Fruit fly (Drosophila melanogaster) whole organism, pupa: ENCODE data around the gene mew.

Experiments
- CG34367 ChIP-seq: fragments of 200-800 bp; sonication (Bioruptor generic); optimal IDR thresholded peaks from 2 replicates; lab custom pipeline; 2018; ENCODE audit warnings: missing biosample characterization, mild to moderate bottlenecking, missing genetic modification characterization
- Pif1A ChIP-seq: fragments of 200-800 bp; sonication (Bioruptor generic); optimal IDR thresholded peaks from 3 replicates; lab custom pipeline; 2016; ENCODE audit warnings: missing biosample characterization, missing genetic modification characterization

DNA sequence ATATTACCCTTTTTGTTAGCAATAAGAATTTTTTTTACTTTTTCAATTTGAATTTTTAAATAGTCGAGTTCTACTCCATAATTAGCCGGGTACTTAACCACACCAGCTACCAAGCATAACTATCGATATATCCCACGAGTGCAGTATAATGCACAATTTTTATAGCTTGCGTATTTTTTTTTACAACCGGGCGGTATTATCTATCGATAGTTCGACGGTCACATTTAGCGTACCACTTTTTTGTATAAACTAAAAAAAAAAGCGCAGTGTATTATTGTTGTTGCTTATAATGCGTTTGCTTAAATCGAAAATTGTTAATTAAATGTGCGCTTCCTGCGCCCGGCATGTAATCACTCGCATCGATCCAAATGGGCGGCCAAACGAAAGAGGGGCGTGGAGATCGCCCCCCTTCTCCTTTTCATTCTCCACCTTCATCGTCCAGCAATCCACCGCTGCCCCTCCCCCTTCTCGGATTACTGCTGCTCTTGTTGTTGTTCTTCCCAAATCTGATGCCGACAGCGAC lies 29.6 kb upstream of the mew start, which contains the start of gene Remo:
- TF ChIP-seq CG34367 (tag; lab: Kevin White, UChicago) (no peak), Pif1A (GFP tag; lab: Kevin White, UChicago) (no peak)
